Fruit fly (Drosophila melanogaster): Measurements from ENCODE around the gene Mpp6.

The Mpp6 gene

DNA sequence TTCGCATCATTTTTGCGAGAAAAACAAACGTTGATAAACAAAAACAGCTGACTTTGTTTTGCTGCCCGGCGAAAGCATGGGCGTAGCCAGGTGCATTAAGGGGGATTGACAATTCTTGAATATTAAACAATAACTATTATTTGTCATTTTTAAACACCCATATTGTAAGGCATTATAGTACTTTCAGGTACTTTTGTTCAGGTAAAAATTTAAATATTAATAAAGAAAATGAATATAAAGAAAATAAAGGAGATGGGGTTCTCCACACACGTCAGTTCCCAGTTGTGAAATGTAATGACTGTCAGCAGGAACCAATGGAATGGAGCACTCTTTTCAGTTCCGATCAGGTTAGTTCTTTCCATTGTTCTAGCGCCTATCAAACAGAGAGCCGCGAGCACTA, 2.5 kb downstream of the Mpp6 start, which contains the start of the genes Coq3 and Pld3:
Coq3 (minus strand) TSS at position 58 of the 400 bp plus-strand sequence.
Pld3 (plus strand) TSS at position 294 of the 400 bp plus-strand sequence.
- TF ChIP-seq B-H1 (GFP tag; IDR thresholded peaks at IDR 0.05) (peak; percentile 61; the same call in 2 of the 3 replicates), CG9817 (tag; optimal IDR thresholded peaks at IDR 0.05) (peak; percentile 77), Camta (GFP tag; optimal IDR thresholded peaks at IDR 0.05) (peak; percentile 59), odd (GFP tag; optimal IDR thresholded peaks at IDR 0.05) (peak; percentile 77), Side (GFP tag; optimal IDR thresholded peaks at IDR 0.05) (peak; percentile 55), CG31365 (tag; optimal IDR thresholded peaks at IDR 0.05) (peak; percentile 9), TFAM (GFP tag; optimal IDR thresholded peaks at IDR 0.05) (no peak), gem (tag; optimal IDR thresholded peaks at IDR 0.05) (peak; percentile 87), CG18619 (GFP tag; optimal IDR thresholded peaks at IDR 0.05) (peak; percentile 73), pfk (GFP tag; optimal IDR thresholded peaks at IDR 0.05) (peak; percentile 94), amos (GFP tag; IDR thresholded peaks at IDR 0.05; ENCODE audit: partially characterized antibody) (no peak), dimm (GFP tag; IDR thresholded peaks at IDR 0.05) (no peak), Myb (GFP tag; optimal IDR thresholded peaks at IDR 0.05) (peak; percentile 14), chinmo (GFP tag; IDR thresholded peaks at IDR 0.05; ENCODE audit: partially characterized antibody) (no peak), CG30403 (GFP tag; optimal IDR thresholded peaks at IDR 0.05) (peak; percentile 88), so (GFP tag; IDR thresholded peaks at IDR 0.05) (peak; percentile 68; the same call in 2 of the 3 replicates), HLH3B (GFP tag; IDR thresholded peaks at IDR 0.05) (peak; percentile 72), CG8359 (GFP tag; optimal IDR thresholded peaks at IDR 0.05; ENCODE audit: borderline replicate concordance) (peak; percentile 64), aop (GFP tag; IDR thresholded peaks at IDR 0.05) (peak; percentile 63; the same call in 1 of the 2 replicates), lmd (GFP tag; IDR thresholded peaks at IDR 0.05) (peak; percentile 78), knrl (GFP tag; IDR thresholded peaks at IDR 0.05; ENCODE audit: partially characterized antibody) (no peak), CG15073 (GFP tag; optimal IDR thresholded peaks at IDR 0.05) (no peak), sima (GFP tag; optimal IDR thresholded peaks at IDR 0.05) (no peak), CG17829 (tag; optimal IDR thresholded peaks at IDR 0.05) (peak; percentile 88), nmo (GFP tag; optimal IDR thresholded peaks at IDR 0.05) (peak; percentile 80), stwl (tag; optimal IDR thresholded peaks at IDR 0.05) (peak; percentile 26), CG3847 (GFP tag; IDR thresholded peaks at IDR 0.05) (peak; percentile 65), CG8089 (GFP tag; optimal IDR thresholded peaks at IDR 0.05) (peak; percentile 39), z (GFP tag; IDR thresholded peaks at IDR 0.05) (no peak), CG8944 (GFP tag; optimal IDR thresholded peaks at IDR 0.05) (peak; percentile 49), sqz (GFP tag; optimal IDR thresholded peaks at IDR 0.05) (no peak), klu (GFP tag; IDR thresholded peaks at IDR 0.05) (peak; percentile 44; the same call in 1 of the 2 replicates), CG6813 (GFP tag; optimal IDR thresholded peaks at IDR 0.05) (peak; percentile 68), CG7839 (tag; optimal IDR thresholded peaks at IDR 0.05) (peak; percentile 86), CG18764 (GFP tag; optimal IDR thresholded peaks at IDR 0.05) (peak; percentile 65), CG1602 (GFP tag; optimal IDR thresholded peaks at IDR 0.05) (peak; percentile 72), Deaf1 (tag; optimal IDR thresholded peaks at IDR 0.05) (no peak), CG7987 (GFP tag; optimal IDR thresholded peaks at IDR 0.05) (peak; percentile 64), CG33213 (GFP tag; optimal IDR thresholded peaks at IDR 0.05) (peak; percentile 57), CG3995 (GFP tag; optimal IDR thresholded peaks at IDR 0.05) (peak; percentile 77), CG4404 (GFP tag; IDR thresholded peaks at IDR 0.05) (peak; percentile 65), CG4328 (GFP tag; optimal IDR thresholded peaks at IDR 0.05) (peak; percentile 66), grau (tag; optimal IDR thresholded peaks at IDR 0.05) (peak; percentile 83), Hmx (GFP tag; optimal IDR thresholded peaks at IDR 0.05) (peak; percentile 65), her (GFP tag; optimal IDR thresholded peaks at IDR 0.05) (peak; percentile 67), CG6175 (GFP tag; IDR thresholded peaks at IDR 0.05) (no peak), CG9609 (GFP tag; optimal IDR thresholded peaks at IDR 0.05) (peak; percentile 71), CG18011 (GFP tag; optimal IDR thresholded peaks at IDR 0.05) (peak; percentile 76), psq (GFP tag; optimal IDR thresholded peaks at IDR 0.05) (no peak), exex (tag; optimal IDR thresholded peaks at IDR 0.05) (peak; percentile 58), grn (GFP tag; optimal IDR thresholded peaks at IDR 0.05) (no peak)
